Fruit fly (Drosophila melanogaster): ENCODE data around the gene IPIP.
A peak's percentile ranks its signal among the peaks of the same experiment; 100 is the strongest.

The IPIP gene

DNA sequence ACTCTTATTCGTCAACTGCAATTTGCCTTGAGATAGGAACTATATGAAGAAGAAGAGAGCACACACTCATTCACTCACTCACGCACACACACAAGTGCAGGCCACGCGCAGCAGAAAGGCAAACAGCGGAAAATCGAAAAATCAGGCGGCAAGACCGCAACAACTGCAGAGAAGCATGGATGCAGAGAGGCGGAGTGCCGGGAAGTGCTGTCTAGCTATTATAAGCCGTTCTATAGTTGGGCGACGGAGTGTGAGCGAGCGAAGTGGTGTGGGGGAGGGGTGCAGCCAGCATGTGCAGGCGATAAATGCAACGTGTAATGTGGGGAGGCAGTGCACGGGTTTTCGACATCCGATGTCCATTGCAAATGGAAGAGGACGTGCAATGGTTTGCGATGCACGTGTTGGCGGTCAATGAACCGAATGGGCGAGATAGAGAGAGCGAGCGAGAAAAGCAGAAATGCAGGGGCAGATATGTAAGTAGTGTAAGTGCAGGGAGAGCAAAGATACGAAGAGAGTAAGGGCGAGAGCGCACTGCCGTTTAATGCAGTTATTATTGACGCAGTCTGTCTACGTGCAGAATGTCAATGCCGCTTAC is 31.1 kb downstream of the IPIP start (continued):
- TF ChIP-seq ash1 (GFP tag; optimal IDR thresholded peaks at IDR 0.05) = no peak
- peak; percentile 70 for TF ChIP-seq oc (tag; optimal IDR thresholded peaks at IDR 0.05)
- TF ChIP-seq Ets65A (GFP tag) = peak; percentile 29
- peak; percentile 32 for TF ChIP-seq CG8924 (tag; optimal IDR thresholded peaks at IDR 0.05)
- no peak for TF ChIP-seq CG11247 (GFP tag; IDR thresholded peaks at IDR 0.05)
- no peak for TF ChIP-seq CG2678 (tag; optimal IDR thresholded peaks at IDR 0.05)
- no peak for TF ChIP-seq sqz (GFP tag; optimal IDR thresholded peaks at IDR 0.05)
- no peak for TF ChIP-seq CG30431 (GFP tag; optimal IDR thresholded peaks at IDR 0.05)
- TF ChIP-seq CG33213 (GFP tag; optimal IDR thresholded peaks at IDR 0.05) = no peak
- no peak for TF ChIP-seq CG10959 (GFP tag; IDR thresholded peaks at IDR 0.05)
- peak in 1 of 2 experiments; percentile 98 for TF ChIP-seq tll (GFP tag; optimal IDR thresholded peaks at IDR 0.05)
- TF ChIP-seq CG31441 (GFP tag; IDR thresholded peaks at IDR 0.05) = no peak
- TF ChIP-seq sisA (GFP tag; IDR thresholded peaks at IDR 0.05) = no peak
- no peak for TF ChIP-seq kay (GFP tag; optimal IDR thresholded peaks at IDR 0.05)
- TF ChIP-seq CG17612 (GFP tag; IDR thresholded peaks at IDR 0.05) = no peak
- TF ChIP-seq CG16815 (GFP tag; optimal IDR thresholded peaks at IDR 0.05) = no peak
- no peak for TF ChIP-seq Atf6 (GFP tag; IDR thresholded peaks at IDR 0.05)
- no peak for TF ChIP-seq odd (GFP tag; optimal IDR thresholded peaks at IDR 0.05)
- no peak for TF ChIP-seq YL-1 (GFP tag; optimal IDR thresholded peaks at IDR 0.05)
- no peak for TF ChIP-seq Dref (GFP tag; IDR thresholded peaks at IDR 0.05)
- TF ChIP-seq Hey (tag; optimal IDR thresholded peaks at IDR 0.05) = peak; percentile 67
- TF ChIP-seq tup (GFP tag; optimal IDR thresholded peaks at IDR 0.05) = no peak
- no peak for TF ChIP-seq Sox100B (GFP tag; optimal IDR thresholded peaks at IDR 0.05)
- TF ChIP-seq vnd (GFP tag; IDR thresholded peaks at IDR 0.05; ENCODE audit: partially characterized antibody) = no peak
- TF ChIP-seq luna (GFP tag; optimal IDR thresholded peaks at IDR 0.05) = no peak
- no peak for TF ChIP-seq CG4730 (GFP tag; IDR thresholded peaks at IDR 0.05)
- 0 out of 2 replicates have a peak, but pooled peaks have one; percentile 14 for TF ChIP-seq Awh (GFP tag; IDR thresholded peaks at IDR 0.05)
- no peak for TF ChIP-seq CG1792 (GFP tag; optimal IDR thresholded peaks at IDR 0.05)
- no peak for TF ChIP-seq Dp (GFP tag; optimal IDR thresholded peaks at IDR 0.05)
- TF ChIP-seq ro (GFP tag; IDR thresholded peaks at IDR 0.05) = no peak
- no peak for TF ChIP-seq CG2129 (GFP tag; IDR thresholded peaks at IDR 0.05; ENCODE audit: partially characterized antibody)
- peak; percentile 79 for TF ChIP-seq Blimp-1 (GFP tag; optimal IDR thresholded peaks at IDR 0.05)
- no peak for TF ChIP-seq Doc2 (GFP tag; IDR thresholded peaks at IDR 0.05)
- TF ChIP-seq pita (GFP tag; optimal IDR thresholded peaks at IDR 0.05) = no peak
- peak; percentile 5 for TF ChIP-seq CG18262 (tag; optimal IDR thresholded peaks at IDR 0.05)
- no peak for TF ChIP-seq MTF-1 (GFP tag; optimal IDR thresholded peaks at IDR 0.05; ENCODE audit: borderline replicate concordance)
- TF ChIP-seq knrl (GFP tag; IDR thresholded peaks at IDR 0.05; ENCODE audit: partially characterized antibody) = no peak; the same call in 2 of the 3 replicates
- no peak for TF ChIP-seq jigr1 (GFP tag; IDR thresholded peaks at IDR 0.05)
- no peak for TF ChIP-seq CG10321 (GFP tag; IDR thresholded peaks at IDR 0.05)
- no peak for TF ChIP-seq Abd-B (GFP tag; optimal IDR thresholded peaks at IDR 0.05)
- TF ChIP-seq CG10267 (tag; optimal IDR thresholded peaks at IDR 0.05) = no peak
- TF ChIP-seq sima (GFP tag; optimal IDR thresholded peaks at IDR 0.05) = no peak
- TF ChIP-seq cas (GFP tag; IDR thresholded peaks at IDR 0.05) = no peak
- no peak for TF ChIP-seq caup (GFP tag; optimal IDR thresholded peaks at IDR 0.05; ENCODE audit: severe bottlenecking)
- TF ChIP-seq dimm (GFP tag; IDR thresholded peaks at IDR 0.05) = no peak
- peak; percentile 75 for TF ChIP-seq CG8478 (optimal IDR thresholded peaks at IDR 0.05)
- TF ChIP-seq CG17802 (tag; optimal IDR thresholded peaks at IDR 0.05) = no peak
- TF ChIP-seq br (optimal IDR thresholded peaks at IDR 0.05) = no peak
- TF ChIP-seq run (tag; optimal IDR thresholded peaks at IDR 0.05) = no peak
- no peak for TF ChIP-seq pho (GFP tag; optimal IDR thresholded peaks at IDR 0.05)
- TF ChIP-seq ftz-f1 (GFP tag; optimal IDR thresholded peaks at IDR 0.05) = no peak
